Worm (Caenorhabditis elegans) whole organism, young adult: ENCODE data around the gene ama-1.

Experiments used
- B0019.2 ChIP-seq: fragments of 200-800 bp; sonication (Bioruptor generic); conservative IDR thresholded peaks from 2 replicates; pipeline ENCODE4 v1.3.6; 2022; ENCODE audit warnings: missing genetic modification reagents, missing genetic modification characterization, missing compliant biosample characterization
- B0261.1 ChIP-seq: sonication (generic microtip); optimal IDR thresholded peaks from 2 replicates; lab custom pipeline; 2016; ENCODE audit warnings: mild to moderate bottlenecking, missing genetic modification characterization, moderate library complexity, missing compliant biosample characterization
- C06A6.2 ChIP-seq: fragments of 200-800 bp; sonication (Bioruptor generic); conservative IDR thresholded peaks from 2 replicates; pipeline ENCODE4 v1.3.6; 2022; ENCODE audit warnings: missing genetic modification characterization, missing compliant biosample characterization
- D2030.7 ChIP-seq: fragments of 200-800 bp; sonication (Bioruptor generic); IDR thresholded peaks from 2 replicates; pipeline ENCODE4 v1.3.6; 2022; ENCODE audit warnings: missing genetic modification reagents, missing genetic modification characterization, missing compliant biosample characterization
- F22D6.2 ChIP-seq: sonication (generic microtip); optimal IDR thresholded peaks from 2 replicates; lab custom pipeline; 2016; ENCODE audit warnings: mild to moderate bottlenecking, missing genetic modification characterization, missing compliant biosample characterization
- F23B12.7 ChIP-seq: sonication (generic microtip); optimal IDR thresholded peaks from 2 replicates; lab custom pipeline; 2017; ENCODE audit warnings: missing genetic modification characterization, mild to moderate bottlenecking, missing compliant biosample characterization, antibody characterized with exemption, moderate library complexity; ENCODE audit not compliant: insufficient read depth
- F39B2.1 ChIP-seq: fragments of 200-800 bp; sonication (Bioruptor generic); IDR thresholded peaks from 2 replicates; pipeline ENCODE4 v1.3.6; 2022; ENCODE audit warnings: missing genetic modification reagents, missing genetic modification characterization, missing compliant biosample characterization
- F57A8.1 ChIP-seq: fragments of 200-800 bp; sonication (Bioruptor generic); optimal IDR thresholded peaks from 2 replicates; lab custom pipeline; 2018; ENCODE audit warnings: mild to moderate bottlenecking, missing genetic modification characterization, moderate library complexity, missing compliant biosample characterization
- K11D2.4 ChIP-seq: fragments of 200-800 bp; sonication (Bioruptor generic); IDR thresholded peaks from 2 replicates; pipeline ENCODE4 v1.3.6; 2022; ENCODE audit warnings: missing genetic modification reagents, missing genetic modification characterization, missing compliant biosample characterization
- T07F8.4 ChIP-seq: sonication (generic microtip); optimal IDR thresholded peaks from 2 replicates; lab custom pipeline; 2016; ENCODE audit warnings: mild to moderate bottlenecking, missing genetic modification characterization, moderate library complexity, missing compliant biosample characterization
- Y53G8AR.9 ChIP-seq: fragments of 200-800 bp; sonication (Bioruptor generic); conservative IDR thresholded peaks from 2 replicates; pipeline ENCODE4 v1.3.6; 2022; ENCODE audit warnings: missing genetic modification reagents, missing genetic modification characterization, missing compliant biosample characterization
- Y67H2A.10 ChIP-seq: fragments of 200-800 bp; sonication (Bioruptor generic); conservative IDR thresholded peaks from 2 replicates; pipeline ENCODE4 v1.3.6; 2022; ENCODE audit warnings: missing genetic modification reagents, missing genetic modification characterization, missing compliant biosample characterization
- Y79H2A.3 ChIP-seq: fragments of 200-800 bp; sonication (Bioruptor generic); conservative IDR thresholded peaks from 2 replicates; pipeline ENCODE4 v1.3.6; 2022; ENCODE audit warnings: missing genetic modification reagents, missing genetic modification characterization, missing compliant biosample characterization
- atf-7 ChIP-seq: sonication (generic microtip); optimal IDR thresholded peaks from 2 replicates; lab custom pipeline; 2017; ENCODE audit warnings: mild to moderate bottlenecking, missing genetic modification characterization, missing compliant biosample characterization
- attf-5 ChIP-seq: fragments of 200-800 bp; sonication (Bioruptor generic); optimal IDR thresholded peaks from 2 replicates; lab custom pipeline; 2018; ENCODE audit warnings: mild to moderate bottlenecking, missing genetic modification characterization, missing compliant biosample characterization
- bed-1 ChIP-seq: fragments of 200-800 bp; sonication (Bioruptor generic); IDR thresholded peaks from 2 replicates; pipeline ENCODE4 v1.3.6; 2022; ENCODE audit warnings: missing genetic modification reagents, missing genetic modification characterization, missing compliant biosample characterization
- bed-2 ChIP-seq: fragments of 200-800 bp; sonication (Bioruptor generic); IDR thresholded peaks from 2 replicates; pipeline ENCODE4 v1.3.6; 2022; ENCODE audit warnings: missing genetic modification reagents, missing genetic modification characterization, missing compliant biosample characterization
- ceh-40 ChIP-seq: fragments of 200-800 bp; sonication (Bioruptor generic); IDR thresholded peaks from 2 replicates; pipeline ENCODE4 v1.3.6; 2022; ENCODE audit warnings: missing genetic modification characterization, missing compliant biosample characterization
- ceh-79 ChIP-seq: sonication (generic microtip); optimal IDR thresholded peaks from 2 replicates; lab custom pipeline; 2017; ENCODE audit warnings: mild to moderate bottlenecking, missing genetic modification characterization, missing compliant biosample characterization
- dox-1 ChIP-seq: fragments of 200-800 bp; sonication (Bioruptor generic); IDR thresholded peaks from 2 replicates; pipeline ENCODE4 v1.3.6; 2022; ENCODE audit warnings: missing genetic modification reagents, missing genetic modification characterization, missing compliant biosample characterization
- dpff-1 ChIP-seq: sonication (generic microtip); optimal IDR thresholded peaks from 2 replicates; lab custom pipeline; 2017; ENCODE audit warnings: mild to moderate bottlenecking, missing genetic modification characterization, missing compliant biosample characterization
- dpl-1 ChIP-seq: fragments of 150-350 bp; optimal IDR thresholded peaks from 2 replicates; lab custom pipeline; 2014; ENCODE audit warnings: missing biosample characterization, missing genetic modification reagents, missing genetic modification characterization
- egrh-3 ChIP-seq: fragments of 200-800 bp; sonication (Bioruptor generic); IDR thresholded peaks from 2 replicates; pipeline ENCODE4 v1.3.6; 2022; ENCODE audit warnings: missing genetic modification reagents, missing genetic modification characterization, missing compliant biosample characterization
- hlh-26 ChIP-seq: fragments of 200-800 bp; sonication (Bioruptor generic); conservative IDR thresholded peaks from 2 replicates; pipeline ENCODE4 v1.3.6; 2022; ENCODE audit warnings: missing genetic modification reagents, missing genetic modification characterization, missing compliant biosample characterization
- lin-26 ChIP-seq: fragments of 200-800 bp; sonication (Bioruptor generic); IDR thresholded peaks from 2 replicates; pipeline ENCODE4 v1.3.6; 2022; ENCODE audit warnings: missing genetic modification reagents, missing genetic modification characterization, missing compliant biosample characterization
- lin-54 ChIP-seq: fragments of 200-800 bp; sonication (Bioruptor generic); optimal IDR thresholded peaks from 2 replicates; lab custom pipeline; 2018; ENCODE audit warnings: mild to moderate bottlenecking, missing genetic modification characterization, missing compliant biosample characterization
- lsl-1 ChIP-seq: fragments of 200-800 bp; sonication (Bioruptor generic); optimal IDR thresholded peaks from 2 replicates; lab custom pipeline; 2018; ENCODE audit warnings: mild to moderate bottlenecking, missing genetic modification characterization, moderate library complexity, missing compliant biosample characterization
- madf-6 ChIP-seq: fragments of 200-800 bp; sonication (Bioruptor generic); IDR thresholded peaks from 2 replicates; pipeline ENCODE4 v1.3.6; 2022; ENCODE audit warnings: missing genetic modification reagents, missing genetic modification characterization, missing compliant biosample characterization
- mel-28 ChIP-seq: sonication (generic microtip); optimal IDR thresholded peaks from 2 replicates; lab custom pipeline; 2016; ENCODE audit warnings: borderline replicate concordance, mild to moderate bottlenecking, missing genetic modification characterization, missing compliant biosample characterization
- mxl-1 ChIP-seq: sonication (generic microtip); optimal IDR thresholded peaks from 2 replicates; lab custom pipeline; 2016; ENCODE audit warnings: missing genetic modification characterization, missing compliant biosample characterization
- nfya-2 ChIP-seq: fragments of 200-800 bp; sonication (Bioruptor generic); IDR thresholded peaks from 2 replicates; pipeline ENCODE4 v1.3.6; 2022; ENCODE audit warnings: missing genetic modification reagents, missing genetic modification characterization, missing compliant biosample characterization
- nfyb-1 ChIP-seq: fragments of 200-800 bp; sonication (Bioruptor generic); IDR thresholded peaks from 2 replicates; pipeline ENCODE4 v1.3.6; 2022; ENCODE audit warnings: missing genetic modification reagents, missing genetic modification characterization, missing compliant biosample characterization
- nhr-80 ChIP-seq: sonication (generic microtip); optimal IDR thresholded peaks from 2 replicates; lab custom pipeline; 2016; ENCODE audit warnings: missing genetic modification characterization, missing compliant biosample characterization
- nhr-90 ChIP-seq: sonication (generic microtip); optimal IDR thresholded peaks from 2 replicates; lab custom pipeline; 2016; ENCODE audit warnings: missing genotype, mild to moderate bottlenecking, missing genetic modification characterization, missing compliant biosample characterization
- rcor-1 ChIP-seq: fragments of 200-800 bp; sonication (Bioruptor generic); IDR thresholded peaks from 2 replicates; pipeline ENCODE4 v1.3.6; 2022; ENCODE audit warnings: missing genetic modification reagents, missing genetic modification characterization, missing compliant biosample characterization
- rpc-1 ChIP-seq, 2 experiments: fragments of 150-350 bp in 1 of 2; sonication (generic microtip) in 1 of 2; optimal IDR thresholded peaks; 2 replicates each; lab custom pipeline; 2014 to 2018; ENCODE audit warnings: missing biosample characterization in 1 of 2, missing genetic modification characterization in 1 of 2, missing genetic modification reagents in 1 of 2, missing genotype in 1 of 2
- snpc-4 ChIP-seq, 5 experiments: fragments of 150-350 bp in 1 of 5; sonication (generic microtip) in 4 of 5; optimal IDR thresholded peaks; 2 replicates each; lab custom pipeline; 2014 to 2018; ENCODE audit warnings: missing genetic modification characterization in 5 of 5, missing biosample characterization in 3 of 5, antibody characterized with exemption in 2 of 5, mild to moderate bottlenecking in 2 of 5, missing compliant biosample characterization in 2 of 5, missing genotype in 2 of 5, moderate library complexity in 2 of 5, missing genetic modification reagents in 1 of 5
- sptf-2 ChIP-seq: fragments of 200-800 bp; sonication (Bioruptor generic); optimal IDR thresholded peaks from 2 replicates; lab custom pipeline; 2018; ENCODE audit warnings: mild to moderate bottlenecking, missing genetic modification characterization, missing compliant biosample characterization
- zfh-2 ChIP-seq: fragments of 200-800 bp; sonication (Bioruptor generic); conservative IDR thresholded peaks from 2 replicates; pipeline ENCODE4 v1.3.6; 2022; ENCODE audit warnings: missing genetic modification reagents, missing genetic modification characterization, missing compliant biosample characterization
- zim-3 ChIP-seq: sonication (generic microtip); optimal IDR thresholded peaks from 2 replicates; lab custom pipeline; 2017; ENCODE audit warnings: mild to moderate bottlenecking, missing genetic modification characterization, moderate library complexity, missing compliant biosample characterization
- ztf-25 ChIP-seq: fragments of 200-800 bp; sonication (Bioruptor generic); IDR thresholded peaks from 2 replicates; pipeline ENCODE4 v1.3.6; 2022; ENCODE audit warnings: missing genetic modification reagents, missing genetic modification characterization, missing compliant biosample characterization
- ztf-3 ChIP-seq: fragments of 200-800 bp; sonication (Bioruptor generic); optimal IDR thresholded peaks from 2 replicates; lab custom pipeline; 2018; ENCODE audit warnings: mild to moderate bottlenecking, missing genetic modification characterization, missing compliant biosample characterization

ama-1 gene

DNA sequence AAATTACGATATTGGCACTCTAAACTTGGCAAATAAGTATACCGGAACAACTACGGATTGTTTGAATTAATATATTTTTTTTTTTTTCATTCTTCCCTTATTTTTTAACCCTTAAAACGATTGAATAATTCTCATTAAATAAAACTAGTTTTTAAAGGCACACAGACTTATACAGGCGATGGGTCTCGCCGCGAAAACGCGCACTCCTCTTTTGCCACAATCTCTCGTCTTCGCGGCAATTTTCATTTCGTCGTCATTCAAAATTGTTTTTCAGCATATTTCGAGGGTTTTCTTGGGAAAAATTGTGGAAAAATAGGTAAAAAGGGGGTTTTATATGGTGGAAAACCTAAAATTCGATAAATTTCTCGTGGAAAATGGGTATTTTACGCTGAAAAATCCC, 536 bp upstream of the ama-1 start (continued):
- TF ChIP-seq ceh-40 (GFP tag; lab: Robert Waterston, UW) = no peak
- peak; percentile 32 for TF ChIP-seq dpl-1 (GFP tag; lab: Kevin White, UChicago)
- no peak for TF ChIP-seq Y79H2A.3
- no peak for TF ChIP-seq ceh-79 (tag; lab: Kevin White, UChicago)
- no peak for TF ChIP-seq bed-1 (GFP tag; lab: Robert Waterston, UW)
- no peak for TF ChIP-seq F22D6.2 (tag; lab: Kevin White, UChicago)
- no peak for TF ChIP-seq C06A6.2
- no peak for TF ChIP-seq nhr-90 (tag; lab: Kevin White, UChicago)
- TF ChIP-seq nfya-2 (GFP tag; lab: Robert Waterston, UW) = no peak
- TF ChIP-seq F23B12.7 (tag; lab: Kevin White, UChicago) = peak; percentile 20
- TF ChIP-seq lin-26 (GFP tag; lab: Robert Waterston, UW) = no peak
- no peak for TF ChIP-seq dpff-1 (tag; lab: Kevin White, UChicago)
- TF ChIP-seq madf-6 = peak; percentile 67
- no peak for TF ChIP-seq bed-2 (GFP tag; lab: Robert Waterston, UW)
- TF ChIP-seq lin-54 (GFP tag; lab: Kevin White, UChicago) = peak; percentile 38
- TF ChIP-seq snpc-4 (GFP tag; optimal IDR thresholded peaks at IDR 0.05; lab: Kevin White, UChicago) = no peak
- TF ChIP-seq snpc-4 (tag; optimal IDR thresholded peaks at IDR 0.05; lab: Kevin White, UChicago) = peak in 1 of 4 experiments; percentile 48

DNA sequence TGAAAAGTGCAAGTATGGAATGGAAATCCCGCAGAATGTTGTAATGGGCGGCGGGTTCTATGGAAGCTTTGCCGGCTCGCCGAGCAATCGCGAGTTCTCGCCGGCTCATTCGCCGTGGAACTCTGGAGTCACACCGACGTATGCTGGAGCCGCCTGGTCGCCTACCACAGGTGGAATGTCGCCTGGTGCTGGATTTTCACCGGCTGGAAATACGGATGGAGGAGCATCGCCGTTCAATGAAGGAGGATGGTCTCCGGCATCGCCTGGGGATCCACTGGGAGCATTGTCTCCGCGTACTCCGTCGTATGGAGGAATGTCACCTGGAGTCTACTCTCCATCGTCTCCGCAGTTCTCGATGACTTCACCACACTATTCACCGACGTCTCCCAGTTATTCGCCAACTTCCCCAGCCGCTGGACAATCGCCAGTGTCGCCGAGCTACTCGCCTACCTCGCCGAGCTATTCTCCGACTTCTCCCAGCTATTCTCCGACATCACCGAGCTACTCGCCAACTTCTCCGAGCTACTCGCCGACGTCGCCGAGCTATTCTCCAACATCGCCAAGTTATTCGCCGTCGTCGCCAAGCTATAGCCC, 7.2 kb downstream of the ama-1 start:
- TF ChIP-seq B0019.2 (GFP tag; lab: Robert Waterston, UW) (no peak), zfh-2 (GFP tag; lab: Robert Waterston, UW) (peak; percentile 67), D2030.7 (no peak), sptf-2 (GFP tag; lab: Kevin White, UChicago) (peak; percentile 16), egrh-3 (GFP tag; lab: Robert Waterston, UW) (peak; percentile 54; the same call in 1 of the 2 replicates)

DNA sequence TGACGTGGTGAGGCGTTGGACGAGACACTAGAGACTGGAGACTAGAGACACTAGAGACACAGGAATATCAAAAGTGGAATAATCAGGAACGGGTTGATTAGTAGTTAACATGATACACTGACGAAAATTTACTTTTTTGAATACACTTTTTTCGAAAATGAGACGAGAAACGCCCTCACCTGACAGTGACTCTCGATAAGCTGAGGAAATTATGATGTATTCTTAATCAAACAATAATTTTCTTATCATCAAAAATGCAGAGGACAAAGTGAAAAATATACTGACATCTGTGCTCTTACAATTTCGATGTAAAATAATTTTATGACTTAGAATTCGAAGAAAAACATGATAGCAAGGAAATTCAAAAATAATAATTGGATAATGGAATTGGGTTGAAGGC, 11.6 kb downstream of the ama-1 start:
- TF ChIP-seq rpc-1 (optimal IDR thresholded peaks at IDR 0.05; lab: Kevin White, UChicago) (no peak), rpc-1 (tag; optimal IDR thresholded peaks at IDR 0.05; lab: Kevin White, UChicago) (no peak), nhr-80 (peak; percentile 45), dox-1 (GFP tag; lab: Robert Waterston, UW) (0 out of 2 replicates have a peak, but pooled peaks have one; percentile 40)

DNA sequence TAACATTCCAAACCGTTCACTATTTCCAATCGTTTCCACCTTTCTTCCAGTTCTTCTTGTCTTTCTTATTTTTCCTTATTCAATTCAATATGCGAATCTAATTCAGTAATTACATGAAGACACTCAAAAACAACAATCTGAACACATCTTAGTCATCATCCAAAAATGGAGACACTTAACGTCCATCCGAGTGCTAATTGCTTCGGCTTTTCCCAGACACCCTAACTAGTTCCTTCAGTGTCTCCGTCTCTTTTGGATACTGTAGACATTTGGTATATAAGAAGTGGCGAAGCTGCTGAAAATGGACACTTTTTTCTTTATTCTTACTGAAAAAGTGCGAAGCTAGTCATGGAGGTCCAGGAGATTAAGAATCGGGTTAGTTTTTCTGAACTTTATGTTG, 15.1 kb downstream of the ama-1 start, which contains the start of gene col-33:
col-33 (plus strand) TSS at position 301 of the 400 bp plus-strand sequence.
- TF ChIP-seq nfyb-1 (GFP tag; lab: Robert Waterston, UW) = no peak
- no peak for TF ChIP-seq lsl-1 (GFP tag; lab: Kevin White, UChicago)
- no peak for TF ChIP-seq zim-3 (tag; lab: Kevin White, UChicago)
- no peak for TF ChIP-seq mel-28 (tag; lab: Kevin White, UChicago)
- no peak for TF ChIP-seq T07F8.4
- TF ChIP-seq ztf-25 = no peak
- TF ChIP-seq B0261.1 = no peak
- TF ChIP-seq F57A8.1 (GFP tag; lab: Kevin White, UChicago) = no peak
- no peak for TF ChIP-seq atf-7 (tag; lab: Kevin White, UChicago)
- TF ChIP-seq F39B2.1 = no peak
- TF ChIP-seq K11D2.4 (GFP tag; lab: Robert Waterston, UW) = no peak
- TF ChIP-seq mxl-1 (tag; lab: Kevin White, UChicago) = no peak
- TF ChIP-seq D2030.7 = no peak
- TF ChIP-seq nhr-90 (tag; lab: Kevin White, UChicago) = no peak
- TF ChIP-seq attf-5 = no peak
- no peak for TF ChIP-seq ztf-3 (GFP tag; lab: Kevin White, UChicago)
- TF ChIP-seq hlh-26 (GFP tag; lab: Robert Waterston, UW) = no peak
- TF ChIP-seq rcor-1 = no peak
- no peak for TF ChIP-seq Y53G8AR.9 (GFP tag; lab: Robert Waterston, UW)
- no peak for TF ChIP-seq Y67H2A.10 (GFP tag; lab: Robert Waterston, UW)
- TF ChIP-seq, all 124 proteins: peak for 0
